Worm (Caenorhabditis elegans) whole organism, late embryonic: Measurements from ENCODE around the gene lin-56.

Experiments
- ets-4 ChIP-seq: sonication (generic microtip); optimal IDR thresholded peaks from 2 replicates; lab custom pipeline; 2016; ENCODE audit warnings: missing genetic modification characterization, missing compliant biosample characterization
- odd-2 ChIP-seq: sonication (generic microtip); optimal IDR thresholded peaks from 2 replicates; lab custom pipeline; 2017; ENCODE audit warnings: antibody characterized with exemption, mild to moderate bottlenecking, missing genetic modification characterization, missing compliant biosample characterization
- pqm-1 ChIP-seq: sonication (generic microtip); optimal IDR thresholded peaks from 2 replicates; lab custom pipeline; 2016; ENCODE audit warnings: missing genetic modification characterization, missing compliant biosample characterization

DNA sequence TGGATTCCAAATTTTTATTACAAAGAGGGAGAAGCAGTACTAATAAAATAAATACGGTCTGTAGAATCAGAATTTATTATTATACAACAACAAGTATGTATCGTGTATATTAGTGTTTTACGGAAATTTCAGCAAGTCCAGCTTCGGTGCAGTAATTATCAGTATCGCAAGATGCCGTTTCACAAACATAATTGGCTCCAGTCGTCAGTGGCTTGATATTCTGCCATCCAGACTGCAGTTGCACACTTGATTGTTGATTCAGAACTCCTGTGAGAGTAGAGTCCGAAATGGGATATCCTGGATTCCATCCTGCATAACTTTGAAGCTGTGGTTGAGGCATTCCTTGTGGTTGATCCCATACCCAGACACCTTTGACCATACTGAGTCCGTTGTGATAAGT, 30.2 kb downstream of the lin-56 start:
- TF ChIP-seq ets-4 (tag; lab: Kevin White, UChicago) (no peak), odd-2 (no peak), pqm-1 (tag; lab: Kevin White, UChicago) (no peak)
